Fruit fly (Drosophila melanogaster) whole organism, prepupa: ENCODE results near the gene CdGAPr.

Experiments
- CG10631 ChIP-seq: fragments of 200-800 bp; sonication (Bioruptor generic); optimal IDR thresholded peaks from 2 replicates; lab custom pipeline; 2016; ENCODE audit warnings: missing biosample characterization, missing genetic modification characterization
- CG15336 ChIP-seq: fragments of 200-800 bp; sonication (Bioruptor generic); IDR thresholded peaks from 2 replicates; pipeline ENCODE4 v1.3.6; 2022; ENCODE audit warnings: missing biosample characterization, missing genetic modification characterization
- CG1621 ChIP-seq: fragments of 200-800 bp; sonication (Bioruptor generic); optimal IDR thresholded peaks from 3 replicates; lab custom pipeline; 2018; ENCODE audit warnings: missing biosample characterization, mild to moderate bottlenecking, missing genetic modification characterization
- CG16779 ChIP-seq: fragments of 200-800 bp; sonication (Bioruptor generic); optimal IDR thresholded peaks from 3 replicates; lab custom pipeline; 2017; ENCODE audit warnings: missing biosample characterization, mild to moderate bottlenecking, missing genetic modification characterization
- CG3919 ChIP-seq: fragments of 200-800 bp; sonication (Bioruptor generic); optimal IDR thresholded peaks from 3 replicates; lab custom pipeline; 2016; ENCODE audit warnings: missing biosample characterization, missing genetic modification characterization
- CG4318 ChIP-seq: fragments of 200-800 bp; sonication (Bioruptor generic); optimal IDR thresholded peaks from 3 replicates; lab custom pipeline; 2017; ENCODE audit warnings: missing biosample characterization, mild to moderate bottlenecking, missing genetic modification characterization
- CG6276 ChIP-seq: fragments of 200-800 bp; sonication (Bioruptor generic); optimal IDR thresholded peaks from 2 replicates; lab custom pipeline; 2017; ENCODE audit warnings: missing biosample characterization, mild to moderate bottlenecking, missing genetic modification characterization
- CG6854 ChIP-seq: fragments of 200-800 bp; sonication (Bioruptor generic); optimal IDR thresholded peaks from 2 replicates; lab custom pipeline; 2017; ENCODE audit warnings: missing biosample characterization, mild to moderate bottlenecking, missing genetic modification characterization
- CG8119 ChIP-seq: fragments of 200-800 bp; sonication (Bioruptor generic); IDR thresholded peaks from 3 replicates; pipeline ENCODE4 v1.3.6; 2022; ENCODE audit warnings: missing biosample characterization, missing genetic modification characterization
- CG8319 ChIP-seq: fragments of 200-800 bp; sonication (Bioruptor generic); optimal IDR thresholded peaks from 3 replicates; lab custom pipeline; 2016; ENCODE audit warnings: missing biosample characterization, missing genetic modification characterization
- Eip75B ChIP-seq: fragments of 200-800 bp; sonication (Bioruptor generic); optimal IDR thresholded peaks from 3 replicates; lab custom pipeline; 2016; ENCODE audit warnings: missing biosample characterization, missing genetic modification characterization
- Eip78C ChIP-seq: fragments of 200-800 bp; sonication (Bioruptor generic); peaks from one replicate; lab custom pipeline; 2016; ENCODE audit warnings: missing biosample characterization, missing genetic modification characterization
- Eip93F ChIP-seq: fragments of 200-800 bp; sonication (Bioruptor generic); optimal IDR thresholded peaks from 2 replicates; lab custom pipeline; 2016; ENCODE audit warnings: missing biosample characterization, mild to moderate bottlenecking, missing genetic modification characterization
- Ets96B ChIP-seq: fragments of 200-800 bp; optimal IDR thresholded peaks from 2 replicates; lab custom pipeline; 2019; ENCODE audit warnings: missing biosample characterization, mild to moderate bottlenecking, missing genetic modification characterization, moderate library complexity
- Gug ChIP-seq: fragments of 200-800 bp; sonication (Bioruptor generic); IDR thresholded peaks from 2 replicates; pipeline ENCODE4 v1.3.6; 2022; ENCODE audit warnings: missing biosample characterization, missing genetic modification characterization
- Hr38 ChIP-seq: sonication (Bioruptor generic); optimal IDR thresholded peaks from 2 replicates; lab custom pipeline; 2016; ENCODE audit warnings: missing biosample characterization, missing genetic modification characterization
- Hr39 ChIP-seq: fragments of 200-800 bp; sonication (Bioruptor generic); optimal IDR thresholded peaks from 2 replicates; lab custom pipeline; 2016; ENCODE audit warnings: missing biosample characterization, missing genetic modification characterization
- Met ChIP-seq: fragments of 200-800 bp; sonication (Bioruptor generic); optimal IDR thresholded peaks from 3 replicates; lab custom pipeline; 2016; ENCODE audit warnings: missing biosample characterization, missing genetic modification characterization
- Smox ChIP-seq: fragments of 200-800 bp; sonication (Bioruptor generic); optimal IDR thresholded peaks from 3 replicates; lab custom pipeline; 2016; ENCODE audit warnings: missing biosample characterization, missing genetic modification characterization
- Sox102F ChIP-seq: fragments of 200-800 bp; sonication (Bioruptor generic); optimal IDR thresholded peaks from 2 replicates; lab custom pipeline; 2016; ENCODE audit warnings: missing biosample characterization, mild to moderate bottlenecking, missing genetic modification characterization
- Sox15 ChIP-seq: fragments of 200-800 bp; sonication (Bioruptor generic); optimal IDR thresholded peaks from 3 replicates; lab custom pipeline; 2016; ENCODE audit warnings: missing biosample characterization, missing genetic modification characterization
- acj6 ChIP-seq: fragments of 200-800 bp; sonication (Bioruptor generic); optimal IDR thresholded peaks from 3 replicates; lab custom pipeline; 2016; ENCODE audit warnings: missing biosample characterization, missing genetic modification characterization
- dsx ChIP-seq: fragments of 200-800 bp; optimal IDR thresholded peaks from 3 replicates; lab custom pipeline; 2019; ENCODE audit warnings: missing biosample characterization, mild to moderate bottlenecking, missing genetic modification characterization, moderate library complexity; ENCODE audit not compliant: poor library complexity, severe bottlenecking
- esn ChIP-seq: fragments of 200-800 bp; sonication (Bioruptor generic); optimal IDR thresholded peaks from 2 replicates; lab custom pipeline; 2016; ENCODE audit warnings: missing biosample characterization, mild to moderate bottlenecking, missing genetic modification characterization, moderate library complexity
- fd85E ChIP-seq: fragments of 200-800 bp; sonication (Bioruptor generic); optimal IDR thresholded peaks from 3 replicates; lab custom pipeline; 2016; ENCODE audit warnings: missing biosample characterization, missing genetic modification characterization
- fkh ChIP-seq: fragments of 200-800 bp; sonication (Bioruptor generic); optimal IDR thresholded peaks from 3 replicates; lab custom pipeline; 2017; ENCODE audit warnings: missing biosample characterization, mild to moderate bottlenecking, missing genetic modification characterization, moderate library complexity
- lz ChIP-seq: fragments of 200-800 bp; sonication (Bioruptor generic); optimal IDR thresholded peaks from 3 replicates; lab custom pipeline; 2016; ENCODE audit warnings: missing biosample characterization, missing genetic modification characterization
- net ChIP-seq: fragments of 200-800 bp; sonication (Bioruptor generic); optimal IDR thresholded peaks from 3 replicates; lab custom pipeline; 2016; ENCODE audit warnings: missing biosample characterization, missing genetic modification characterization
- pdm3 ChIP-seq: fragments of 200-800 bp; sonication (Bioruptor generic); optimal IDR thresholded peaks from 3 replicates; lab custom pipeline; 2016; ENCODE audit warnings: missing biosample characterization, missing genetic modification characterization
- salr ChIP-seq, 2 experiments: fragments of 200-800 bp; sonication (Bioruptor generic); optimal IDR thresholded peaks; 3 replicates each; lab custom pipeline; 2016 to 2018; ENCODE audit warnings: missing biosample characterization in 2 of 2, missing genetic modification characterization in 2 of 2, mild to moderate bottlenecking in 1 of 2
- spab ChIP-seq: fragments of 200-800 bp; sonication (Bioruptor generic); optimal IDR thresholded peaks from 2 replicates; lab custom pipeline; 2017; ENCODE audit warnings: missing biosample characterization, mild to moderate bottlenecking, missing genetic modification characterization, missing genetic modification reagents
- ss ChIP-seq, 2 experiments: fragments of 200-800 bp; sonication (Bioruptor generic); optimal IDR thresholded peaks; 2 replicates in 1 of 2; 3 replicates in 1 of 2; lab custom pipeline; 2017 to 2018; ENCODE audit warnings: mild to moderate bottlenecking in 2 of 2, missing biosample characterization in 2 of 2, missing genetic modification characterization in 2 of 2, moderate library complexity in 1 of 2
- topi ChIP-seq: fragments of 200-800 bp; sonication (Bioruptor generic); optimal IDR thresholded peaks from 3 replicates; lab custom pipeline; 2016; ENCODE audit warnings: missing biosample characterization, missing genetic modification characterization
- vri ChIP-seq: fragments of 200-800 bp; sonication (Bioruptor generic); optimal IDR thresholded peaks from 3 replicates; lab custom pipeline; 2016; ENCODE audit warnings: missing biosample characterization, mild to moderate bottlenecking, missing genetic modification characterization

Gene CdGAPr

dm6 chr2L:19791321-19792281, at the start of gene CdGAPr, which contains the start of gene CG10466:
Gene CdGAPr (minus strand): TSS chr2L:19791882.
Gene CG10466 (plus strand): TSS chr2L:19792104.
- TF ChIP-seq Sox15 (GFP tag; lab: Kevin White, UChicago) = no peak
- TF ChIP-seq acj6 (GFP tag; lab: Kevin White, UChicago) = no peak
- TF ChIP-seq Eip78C (GFP tag; lab: Kevin White, UChicago) = peak; percentile 72
- peak; percentile 26 to 33 for TF ChIP-seq ss (GFP tag; optimal IDR thresholded peaks at IDR 0.05; lab: Kevin White, UChicago)
- TF ChIP-seq Sox102F (GFP tag; lab: Kevin White, UChicago) = peak; percentile 27
- peak; percentile 27 for TF ChIP-seq CG3919 (GFP tag; lab: Kevin White, UChicago)
- peak; percentile 72 for TF ChIP-seq fkh (GFP tag; lab: Kevin White, UChicago)
- peak; percentile 24 for TF ChIP-seq net (GFP tag; lab: Kevin White, UChicago)
- TF ChIP-seq topi = peak; percentile 21
- peak; percentile 11 for TF ChIP-seq Smox (GFP tag; lab: Kevin White, UChicago)
- TF ChIP-seq CG16779 = peak; percentile 8
- TF ChIP-seq Hr38 = no peak
- TF ChIP-seq fd85E (GFP tag; lab: Kevin White, UChicago) = peak; percentile 21
- peak; percentile 57 for TF ChIP-seq vri
- TF ChIP-seq dsx (GFP tag; lab: Kevin White, UChicago) = peak; percentile 10

dm6 chr2L:19836226-19836625, 44.5 kb upstream of the CdGAPr start:
- TF ChIP-seq pdm3 (GFP tag; lab: Kevin White, UChicago) (no peak), lz (GFP tag; lab: Kevin White, UChicago) (no peak), Ets96B (tag; lab: Kevin White, UChicago) (no peak), dsx (GFP tag; lab: Kevin White, UChicago) (no peak), Met (GFP tag; lab: Kevin White, UChicago) (no peak), CG10631 (GFP tag; lab: Kevin White, UChicago) (no peak), Gug (GFP tag; lab: Robert Waterston, UW) (no peak), Eip93F (GFP tag; lab: Kevin White, UChicago) (no peak), CG8119 (no peak), acj6 (GFP tag; lab: Kevin White, UChicago) (no peak), CG4318 (no peak)

- TF ChIP-seq Eip75B = no peak
- no peak for TF ChIP-seq CG1621 (tag; lab: Kevin White, UChicago)
- no peak for TF ChIP-seq CG6276
- no peak for TF ChIP-seq CG15336
- no peak for TF ChIP-seq CG6854 (GFP tag; lab: Kevin White, UChicago)
- no peak for TF ChIP-seq esn (GFP tag; lab: Kevin White, UChicago)
- TF ChIP-seq fkh (GFP tag; lab: Kevin White, UChicago) = no peak
- TF ChIP-seq ss (GFP tag; optimal IDR thresholded peaks at IDR 0.05; lab: Kevin White, UChicago) = no peak
- TF ChIP-seq dsx (GFP tag; lab: Kevin White, UChicago) = no peak
- TF ChIP-seq Smox (GFP tag; lab: Kevin White, UChicago) = no peak
- no peak for TF ChIP-seq Hr39 (GFP tag; lab: Kevin White, UChicago)
- TF ChIP-seq salr (GFP tag; optimal IDR thresholded peaks at IDR 0.05; lab: Kevin White, UChicago) = no peak
- no peak for TF ChIP-seq spab
Measured at dm6 chr2L:19835186-19835585, 43.5 kb upstream of the CdGAPr start.

- TF ChIP-seq CG4318 (no peak), CG8319 (GFP tag; lab: Kevin White, UChicago) (no peak), Sox15 (GFP tag; lab: Kevin White, UChicago) (no peak), Eip93F (GFP tag; lab: Kevin White, UChicago) (no peak)
Measured at dm6 chr2L:19831388-19831787, 39.7 kb upstream of the CdGAPr start.
